Fruit fly (Drosophila melanogaster) whole organism, embryonic: ENCODE measurements around the gene Vti1a.

Experiments
- ATbp ChIP-seq: fragments of 200-800 bp; sonication (Bioruptor generic); optimal IDR thresholded peaks from 2 replicates; lab custom pipeline; 2017; ENCODE audit warnings: missing biosample characterization, mild to moderate bottlenecking, missing genetic modification characterization, missing genetic modification reagents
- Bgb ChIP-seq: fragments of 200-800 bp; sonication (Bioruptor generic); IDR thresholded peaks from 2 replicates; pipeline ENCODE4 v1.3.6; 2022; ENCODE audit warnings: missing biosample characterization, missing genetic modification characterization; ENCODE audit not compliant: partially characterized antibody
- CG10543 ChIP-seq: fragments of 200-800 bp; sonication (Bioruptor generic); optimal IDR thresholded peaks from 3 replicates; lab custom pipeline; 2017; ENCODE audit warnings: missing biosample characterization, mild to moderate bottlenecking, missing genetic modification characterization, moderate library complexity
- CG10979 ChIP-seq: fragments of 200-800 bp; sonication (Bioruptor generic); optimal IDR thresholded peaks from 2 replicates; lab custom pipeline; 2018; ENCODE audit warnings: missing biosample characterization, mild to moderate bottlenecking, missing genetic modification characterization, moderate library complexity
- CG11247 ChIP-seq: fragments of 200-800 bp; sonication (Bioruptor generic); IDR thresholded peaks from 2 replicates; pipeline ENCODE4 v1.3.6; 2022; ENCODE audit warnings: missing biosample characterization, missing genetic modification characterization
- CG11695 ChIP-seq: fragments of 200-800 bp; sonication (Bioruptor generic); IDR thresholded peaks from 3 replicates; pipeline ENCODE4 v1.3.6; 2022; ENCODE audit warnings: missing biosample characterization, missing genetic modification characterization
- CG12155 ChIP-seq: fragments of 200-800 bp; sonication (Bioruptor generic); optimal IDR thresholded peaks from 3 replicates; lab custom pipeline; 2016; ENCODE audit warnings: missing biosample characterization, missing genetic modification characterization
- CG12236 ChIP-seq: fragments of 200-800 bp; sonication (Bioruptor generic); optimal IDR thresholded peaks from 2 replicates; lab custom pipeline; 2016; ENCODE audit warnings: missing biosample characterization, missing genetic modification characterization
- CG12744 ChIP-seq: fragments of 200-800 bp; sonication (Bioruptor generic); optimal IDR thresholded peaks from 2 replicates; lab custom pipeline; 2016; ENCODE audit warnings: missing biosample characterization, missing genetic modification characterization
- CG15601 ChIP-seq: fragments of 200-800 bp; sonication (Bioruptor generic); optimal IDR thresholded peaks from 3 replicates; lab custom pipeline; 2019; ENCODE audit warnings: missing biosample characterization, mild to moderate bottlenecking, missing genetic modification characterization, moderate library complexity
- CG15696 ChIP-seq: fragments of 200-800 bp; sonication (Bioruptor generic); optimal IDR thresholded peaks from 2 replicates; lab custom pipeline; 2019; ENCODE audit warnings: missing biosample characterization, mild to moderate bottlenecking, missing genetic modification characterization, moderate library complexity
- CG1603 ChIP-seq: fragments of 200-800 bp; sonication (Bioruptor generic); optimal IDR thresholded peaks from 2 replicates; lab custom pipeline; 2019; ENCODE audit warnings: missing biosample characterization, mild to moderate bottlenecking, missing genetic modification characterization, moderate library complexity
- CG1647 ChIP-seq: fragments of 200-800 bp; sonication (Bioruptor generic); optimal IDR thresholded peaks from 3 replicates; lab custom pipeline; 2016; ENCODE audit warnings: missing biosample characterization, missing genetic modification characterization
- CG32532 ChIP-seq: fragments of 200-800 bp; sonication (Bioruptor generic); IDR thresholded peaks from 2 replicates; pipeline ENCODE4 v1.3.6; 2022; ENCODE audit warnings: missing biosample characterization, missing genetic modification characterization
- CG33213 ChIP-seq: fragments of 200-800 bp; sonication (Bioruptor generic); optimal IDR thresholded peaks from 3 replicates; lab custom pipeline; 2016; ENCODE audit warnings: missing biosample characterization, missing genetic modification characterization
- CG3726 ChIP-seq: fragments of 200-800 bp; sonication (Bioruptor generic); IDR thresholded peaks from 3 replicates; pipeline ENCODE4, ENCODE4 v1.3.6; 2022; ENCODE audit warnings: missing biosample characterization, missing genetic modification characterization
- CG4328 ChIP-seq: fragments of 200-800 bp; sonication (Bioruptor generic); optimal IDR thresholded peaks from 3 replicates; lab custom pipeline; 2017; ENCODE audit warnings: missing biosample characterization, missing genetic modification reagents, missing genetic modification characterization
- CG6689 ChIP-seq: fragments of 200-800 bp; sonication (Bioruptor generic); IDR thresholded peaks from 2 replicates; pipeline ENCODE4 v1.3.6; 2022; ENCODE audit warnings: missing biosample characterization, missing genetic modification characterization
- CG7745 ChIP-seq: fragments of 200-800 bp; sonication (Bioruptor generic); optimal IDR thresholded peaks from 2 replicates; lab custom pipeline; 2018; ENCODE audit warnings: missing biosample characterization, mild to moderate bottlenecking, missing genetic modification characterization, moderate library complexity
- CG9797 ChIP-seq: fragments of 200-800 bp; sonication (Bioruptor generic); optimal IDR thresholded peaks from 3 replicates; lab custom pipeline; 2018; ENCODE audit warnings: missing biosample characterization, mild to moderate bottlenecking, missing genetic modification characterization
- Camta ChIP-seq: fragments of 200-800 bp; sonication (Bioruptor generic); optimal IDR thresholded peaks from 2 replicates; lab custom pipeline; 2016; ENCODE audit warnings: missing biosample characterization, missing genetic modification characterization
- Deaf1 ChIP-seq: fragments of 200-800 bp; optimal IDR thresholded peaks from 3 replicates; lab custom pipeline; 2019; ENCODE audit warnings: missing biosample characterization, mild to moderate bottlenecking, missing genetic modification characterization, moderate library complexity
- Dek ChIP-seq: fragments of 200-800 bp; sonication (Bioruptor generic); optimal IDR thresholded peaks from 3 replicates; lab custom pipeline; 2019; ENCODE audit warnings: missing biosample characterization, mild to moderate bottlenecking, missing genetic modification characterization, moderate library complexity
- Drgx ChIP-seq: fragments of 200-800 bp; sonication (Bioruptor generic); IDR thresholded peaks from 2 replicates; pipeline ENCODE4 v1.3.6; 2022; ENCODE audit warnings: missing biosample characterization, missing genetic modification characterization
- HLH54F ChIP-seq: fragments of 200-800 bp; sonication (Bioruptor generic); optimal IDR thresholded peaks from 3 replicates; lab custom pipeline; 2016; ENCODE audit warnings: missing biosample characterization, missing genetic modification characterization
- MBD-R2 ChIP-seq: fragments of 200-800 bp; sonication (Bioruptor generic); IDR thresholded peaks from 2 replicates; pipeline ENCODE4 v1.3.6; 2022; ENCODE audit warnings: missing biosample characterization, missing genetic modification characterization
- Meics ChIP-seq: fragments of 200-800 bp; sonication (Bioruptor generic); optimal IDR thresholded peaks from 2 replicates; lab custom pipeline; 2017; ENCODE audit warnings: missing biosample characterization, mild to moderate bottlenecking, missing genetic modification characterization
- NfI ChIP-seq: fragments of 200-800 bp; sonication (Bioruptor generic); optimal IDR thresholded peaks from 3 replicates; lab custom pipeline; 2018; ENCODE audit warnings: missing biosample characterization, mild to moderate bottlenecking, missing genetic modification characterization, moderate library complexity
- Rx ChIP-seq: fragments of 200-800 bp; sonication (Bioruptor generic); IDR thresholded peaks from 2 replicates; pipeline ENCODE4 v1.3.6; 2022; ENCODE audit warnings: missing biosample characterization, missing genetic modification characterization
- Sox102F ChIP-seq: fragments of 200-800 bp; sonication (Bioruptor generic); optimal IDR thresholded peaks from 2 replicates; lab custom pipeline; 2018; ENCODE audit warnings: missing biosample characterization, mild to moderate bottlenecking, missing genetic modification characterization, moderate library complexity
- ase ChIP-seq: fragments of 200-800 bp; sonication (Bioruptor generic); IDR thresholded peaks from 3 replicates; pipeline ENCODE4 v1.3.6; 2022; ENCODE audit warnings: missing biosample characterization, missing genetic modification characterization
- bigmax ChIP-seq: fragments of 200-800 bp; sonication (Bioruptor generic); optimal IDR thresholded peaks from 2 replicates; lab custom pipeline; 2018; ENCODE audit warnings: missing biosample characterization, mild to moderate bottlenecking, missing genetic modification characterization
- cato ChIP-seq: fragments of 200-800 bp; sonication (Bioruptor generic); optimal IDR thresholded peaks from 2 replicates; lab custom pipeline; 2016; ENCODE audit warnings: missing biosample characterization, missing genetic modification characterization, borderline replicate concordance
- dmrt11E ChIP-seq: fragments of 200-800 bp; sonication (Bioruptor generic); optimal IDR thresholded peaks from 3 replicates; lab custom pipeline; 2018; ENCODE audit warnings: missing biosample characterization, mild to moderate bottlenecking, missing genetic modification characterization, moderate library complexity
- eyg ChIP-seq: fragments of 200-800 bp; sonication (Bioruptor generic); optimal IDR thresholded peaks from 3 replicates; lab custom pipeline; 2016; ENCODE audit warnings: missing biosample characterization, missing genetic modification characterization
- fd64A ChIP-seq: fragments of 200-800 bp; sonication (Bioruptor generic); optimal IDR thresholded peaks from 3 replicates; lab custom pipeline; 2018; ENCODE audit warnings: missing biosample characterization, mild to moderate bottlenecking, missing genetic modification characterization
- fru ChIP-seq: fragments of >200 bp; optimal IDR thresholded peaks from 2 replicates; lab custom pipeline; 2017
- hkb ChIP-seq, 2 experiments: fragments of 200-800 bp in 1 of 2; fragments of >200 bp in 1 of 2; sonication (Bioruptor generic) in 1 of 2; IDR thresholded peaks in 1 of 2; optimal IDR thresholded peaks in 1 of 2; 2 replicates each; pipeline versions ENCODE4 v1.3.6 to Lab custom; 2017 to 2022; ENCODE audit warnings: missing biosample characterization in 1 of 2, missing genetic modification characterization in 1 of 2
- lbe ChIP-seq: fragments of 200-800 bp; sonication (Bioruptor generic); optimal IDR thresholded peaks from 2 replicates; lab custom pipeline; 2016; ENCODE audit warnings: missing biosample characterization, mild to moderate bottlenecking, missing genetic modification characterization
- lola ChIP-seq, 3 experiments: fragments of >200 bp in 2 of 3; fragments of 200-800 bp in 1 of 3; sonication (Bioruptor generic) in 1 of 3; optimal IDR thresholded peaks; 2 replicates each; lab custom pipeline; 2017 to 2019; ENCODE audit warnings: missing biosample characterization in 3 of 3, missing genetic modification characterization in 3 of 3, mild to moderate bottlenecking in 1 of 3, moderate library complexity in 1 of 3
- nau ChIP-seq: fragments of 200-800 bp; sonication (Bioruptor generic); optimal IDR thresholded peaks from 3 replicates; lab custom pipeline; 2017; ENCODE audit warnings: missing biosample characterization, mild to moderate bottlenecking, missing genetic modification characterization, missing genetic modification reagents
- odd ChIP-seq: fragments of 200-800 bp; sonication (Bioruptor generic); optimal IDR thresholded peaks from 2 replicates; lab custom pipeline; 2017; ENCODE audit warnings: missing biosample characterization, mild to moderate bottlenecking, missing genetic modification characterization
- psq ChIP-seq: fragments of 200-800 bp; sonication (Bioruptor generic); optimal IDR thresholded peaks from 2 replicates; lab custom pipeline; 2017; ENCODE audit warnings: missing biosample characterization, missing genetic modification characterization
- sna ChIP-seq: fragments of 200-800 bp; sonication (Bioruptor generic); IDR thresholded peaks from 2 replicates; pipeline ENCODE4 v1.3.6; 2022; ENCODE audit warnings: missing biosample characterization, missing genetic modification characterization; ENCODE audit not compliant: partially characterized antibody
- trem ChIP-seq: fragments of 200-800 bp; optimal IDR thresholded peaks from 3 replicates; lab custom pipeline; 2019; ENCODE audit warnings: missing biosample characterization, mild to moderate bottlenecking, missing genetic modification characterization, moderate library complexity
- vfl ChIP-seq: fragments of 200-800 bp; sonication (Bioruptor generic); optimal IDR thresholded peaks from 2 replicates; lab custom pipeline; 2016; ENCODE audit warnings: missing biosample characterization, missing genetic modification characterization
- yki ChIP-seq: fragments of >200 bp; optimal IDR thresholded peaks from 3 replicates; lab custom pipeline; 2018
- zfh1 ChIP-seq: fragments of 200-800 bp; sonication (Bioruptor generic); IDR thresholded peaks from 3 replicates; pipeline ENCODE4 v1.3.6; 2022; ENCODE audit warnings: missing biosample characterization, missing genetic modification characterization

The Vti1a gene

DNA sequence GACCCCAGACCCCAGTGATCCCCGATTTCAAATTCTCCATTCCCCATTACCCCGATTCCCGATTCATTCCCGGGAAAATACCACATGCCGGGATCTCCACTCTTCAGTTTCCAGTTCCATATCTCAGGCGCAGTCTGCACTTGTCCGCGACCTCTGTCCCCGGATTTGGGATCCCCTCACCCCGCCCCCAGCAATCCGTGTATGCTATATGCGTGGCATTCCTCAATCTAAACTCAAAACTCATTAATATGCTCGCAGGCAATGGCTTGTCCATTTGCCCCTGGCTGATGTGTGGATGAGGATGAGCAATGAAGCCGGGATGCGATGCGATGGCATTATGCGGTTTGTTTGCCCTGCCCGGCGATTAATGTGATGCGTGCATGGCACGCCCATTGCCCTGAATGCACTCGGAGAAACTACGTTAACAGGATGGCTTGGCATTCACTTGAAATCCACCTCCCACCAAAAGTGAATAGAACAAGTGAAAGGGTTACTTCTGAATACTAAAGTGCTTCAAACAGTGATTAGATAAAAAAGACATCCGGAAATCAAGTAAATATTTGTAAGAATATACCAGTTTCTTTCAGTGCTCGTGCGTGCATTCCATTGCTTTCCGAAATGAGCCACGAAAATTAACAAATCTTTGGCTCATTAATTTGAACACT lies 32.9 kb upstream of the Vti1a start (continued):
- TF ChIP-seq Bgb (GFP tag; lab: Robert Waterston, UW) (no peak), NfI (no peak), Sox102F (GFP tag; lab: Kevin White, UChicago) (peak; percentile 60), CG15601 (tag; lab: Kevin White, UChicago) (peak; percentile 69), CG15696 (tag; lab: Kevin White, UChicago) (peak; percentile 94), cato (GFP tag; lab: Kevin White, UChicago) (peak; percentile 71), ATbp (GFP tag; lab: Kevin White, UChicago) (peak; percentile 55), Camta (peak; percentile 78), CG3726 (GFP tag; lab: Robert Waterston, UW) (peak; percentile 69; the same call in 2 of the 3 replicates), zfh1 (GFP tag; lab: Robert Waterston, UW) (peak; percentile 98), CG9797 (GFP tag; lab: Kevin White, UChicago) (no peak), trem (tag; lab: Kevin White, UChicago) (peak; percentile 91), ase (GFP tag; lab: Robert Waterston, UW) (peak; percentile 21; the same call in 1 of the 3 replicates), CG11695 (peak; percentile 70; the same call in 2 of the 3 replicates), CG7745 (tag; lab: Kevin White, UChicago) (peak; percentile 57), Dek (tag; lab: Kevin White, UChicago) (no peak), HLH54F (GFP tag; lab: Kevin White, UChicago) (peak; percentile 45), CG12236 (GFP tag; lab: Kevin White, UChicago) (peak; percentile 77), Rx (GFP tag; lab: Robert Waterston, UW) (peak; percentile 81), CG32532 (no peak), nau (GFP tag; lab: Kevin White, UChicago) (no peak), lbe (GFP tag; lab: Kevin White, UChicago) (peak; percentile 72), eyg (GFP tag; lab: Kevin White, UChicago) (peak; percentile 26), CG1603 (peak; percentile 95), CG6689 (peak; percentile 89), Drgx (GFP tag; lab: Robert Waterston, UW) (0 out of 2 replicates have a peak, but pooled peaks have one; percentile 8), fd64A (GFP tag; lab: Kevin White, UChicago) (peak; percentile 16), CG10979 (tag; lab: Kevin White, UChicago) (peak; percentile 95), Meics (GFP tag; lab: Kevin White, UChicago) (no peak), odd (GFP tag; lab: Kevin White, UChicago) (no peak), CG1647 (GFP tag; lab: Kevin White, UChicago) (peak; percentile 12), dmrt11E (tag; lab: Kevin White, UChicago) (peak; percentile 98), psq (GFP tag; lab: Kevin White, UChicago) (peak; percentile 3), Deaf1 (tag; lab: Kevin White, UChicago) (no peak)

DNA sequence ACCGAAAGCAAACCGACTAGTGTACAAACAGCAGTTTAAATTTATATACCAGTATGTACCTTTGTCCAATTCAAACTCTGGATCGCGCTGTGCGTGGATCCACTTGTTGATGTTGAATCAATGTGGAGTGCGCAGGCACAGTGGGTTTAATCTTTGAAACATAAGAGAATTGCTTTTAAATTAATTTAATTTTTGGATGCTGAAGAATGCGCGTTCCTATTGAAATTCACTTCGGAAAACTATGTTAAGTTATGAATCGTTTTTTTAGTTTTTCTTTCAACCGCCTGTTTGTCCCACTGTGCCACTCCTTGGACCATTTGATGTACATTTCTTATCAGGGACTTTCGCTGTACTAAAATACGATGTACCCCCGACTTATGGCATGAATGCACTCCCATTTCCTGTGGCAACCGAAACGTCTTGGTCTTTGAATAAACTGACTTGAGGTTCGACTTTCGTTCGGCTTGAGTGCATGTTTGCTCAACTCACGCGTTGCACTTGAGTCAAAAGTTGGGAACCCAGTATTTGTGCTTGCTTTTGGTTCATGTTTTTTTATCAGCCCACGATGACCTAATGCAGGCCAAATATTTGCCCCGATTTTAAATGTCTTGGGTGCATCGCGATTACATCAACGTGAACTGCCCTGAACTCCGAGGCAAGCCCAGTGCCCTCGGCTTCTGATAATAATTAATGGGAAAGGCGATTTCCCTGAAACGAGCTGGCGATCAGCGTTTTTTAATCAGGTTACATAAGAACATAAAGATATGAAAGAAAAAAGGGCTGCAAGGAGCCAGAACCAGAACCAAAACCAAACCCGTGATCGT lies 32.0 kb upstream of the Vti1a start:
- TF ChIP-seq fru (lab: Kevin White, UChicago) (no peak), MBD-R2 (peak; percentile 63; the same call in 1 of the 2 replicates), sna (GFP tag; lab: Robert Waterston, UW) (no peak), lola (GFP tag; optimal IDR thresholded peaks at IDR 0.05; lab: Kevin White, UChicago) (peak in 1 of 3 experiments; percentile 98), CG33213 (peak; percentile 95), CG12155 (GFP tag; lab: Kevin White, UChicago) (peak; percentile 82), CG12744 (GFP tag; lab: Kevin White, UChicago) (peak; percentile 81), vfl (peak; percentile 79), yki (lab: Kevin White, UChicago) (no peak), CG12236 (GFP tag; lab: Kevin White, UChicago) (peak; percentile 95), hkb (optimal IDR thresholded peaks at IDR 0.05; lab: Kevin White, UChicago) (no peak), hkb (GFP tag; IDR thresholded peaks at IDR 0.05; lab: Robert Waterston, UW) (peak; percentile 95), CG4328 (GFP tag; lab: Kevin White, UChicago) (peak; percentile 75), bigmax (GFP tag; lab: Kevin White, UChicago) (peak; percentile 41), CG10543 (GFP tag; lab: Kevin White, UChicago) (peak; percentile 54), CG11247 (GFP tag; lab: Robert Waterston, UW) (peak; percentile 86)
